Fruit fly (Drosophila melanogaster) S2 (cell line): ENCODE results near the gene side-IV.

ENCODE experiments used
- CG8478 ChIP-seq: fragments of >200 bp; optimal IDR thresholded peaks from 2 replicates; lab custom pipeline; 2018
- CTCF ChIP-seq, 2 experiments: fragments of >200 bp; optimal IDR thresholded peaks; 2 replicates each; lab custom pipeline; 2018

DNA sequence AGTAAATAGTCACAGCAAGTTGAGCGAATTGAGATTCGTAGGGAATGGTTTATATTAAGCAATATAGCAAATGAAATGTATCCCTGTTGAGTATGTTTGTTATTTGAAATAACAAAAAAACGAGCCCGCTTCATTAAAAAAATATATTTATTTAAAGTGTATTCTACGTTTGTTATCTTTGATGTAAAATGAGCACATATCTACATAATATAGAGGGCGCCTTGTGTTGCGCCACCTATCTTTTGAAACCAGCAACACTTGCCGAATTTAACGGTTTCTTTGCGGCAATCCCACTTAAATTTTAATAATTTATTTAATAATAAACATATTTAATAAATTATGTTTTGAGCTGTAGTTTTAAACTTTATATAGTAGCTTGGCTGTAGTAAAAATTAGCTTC lies 20.9 kb downstream of the side-IV start:
- TF ChIP-seq CG8478 (lab: Kevin White, UChicago), result no peak
- peak; percentile 46 to 89 for TF ChIP-seq CTCF (optimal IDR thresholded peaks at IDR 0.05; lab: Kevin White, UChicago)
